Worm (Caenorhabditis elegans) whole organism, early embryonic: Measurements from ENCODE around the gene his-62.

Experiments used
- B0310.2 ChIP-seq: sonication (generic microtip); optimal IDR thresholded peaks from 2 replicates; lab custom pipeline; 2016; ENCODE audit warnings: mild to moderate bottlenecking, missing genetic modification characterization, missing compliant biosample characterization
- ama-1 ChIP-seq: fragments of 150-350 bp; optimal IDR thresholded peaks from 2 replicates; lab custom pipeline; 2014
- flt-1 ChIP-seq: fragments of 200-800 bp; sonication (Bioruptor generic); IDR thresholded peaks from 2 replicates; pipeline ENCODE4 v1.3.6; 2022; ENCODE audit warnings: missing genetic modification characterization, missing compliant biosample characterization
- pes-1 ChIP-seq: fragments of 200-800 bp; sonication (Bioruptor generic); IDR thresholded peaks from 2 replicates; pipeline ENCODE4 v1.3.6; 2022; ENCODE audit warnings: missing genetic modification reagents, missing genetic modification characterization, missing compliant biosample characterization
- scrt-1 ChIP-seq: fragments of 200-800 bp; sonication (Bioruptor generic); IDR thresholded peaks from 2 replicates; pipeline ENCODE4 v1.3.6; 2022; ENCODE audit warnings: missing genetic modification characterization, missing compliant biosample characterization
- tra-4 ChIP-seq: sonication (generic microtip); optimal IDR thresholded peaks from 2 replicates; lab custom pipeline; 2017; ENCODE audit warnings: missing genetic modification characterization, missing compliant biosample characterization

DNA sequence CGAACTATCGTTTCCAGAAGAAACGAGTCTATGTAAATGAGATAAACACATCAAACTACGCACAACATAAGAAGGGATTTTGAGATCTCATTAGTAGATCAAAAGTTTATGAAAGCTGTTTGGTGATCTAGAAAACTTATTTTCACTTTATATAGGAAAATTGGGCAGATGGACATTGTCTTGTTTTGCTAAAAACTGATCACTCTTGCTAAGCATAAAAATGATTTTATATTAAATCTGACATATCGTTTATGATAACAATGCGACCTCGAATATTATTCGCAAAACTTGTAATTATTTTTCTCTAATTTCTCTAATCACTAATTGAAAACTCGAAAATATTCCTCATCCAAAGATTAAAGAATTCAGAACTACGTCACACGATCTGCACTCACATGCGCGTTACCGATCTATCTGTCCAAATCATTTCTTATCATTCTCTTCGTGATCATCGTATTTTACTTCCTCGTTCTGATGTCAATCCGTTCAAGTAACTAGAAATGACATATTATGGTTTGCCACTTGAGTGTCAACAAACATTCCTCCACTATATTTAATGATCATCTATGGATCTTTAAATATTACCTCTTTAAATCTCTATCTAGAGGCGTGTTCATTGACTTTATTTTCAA, 16.4 kb upstream of the his-62 start, which contains the start of gene F55G1.7:
- TF ChIP-seq ama-1 (lab: Kevin White, UChicago) (no peak), tra-4 (tag; lab: Kevin White, UChicago) (no peak), B0310.2 (tag; lab: Kevin White, UChicago) (no peak), pes-1 (GFP tag; lab: Robert Waterston, UW) (no peak), scrt-1 (GFP tag; lab: Robert Waterston, UW) (no peak), flt-1 (no peak)
